Fruit fly (Drosophila melanogaster) whole organism, embryonic: ENCODE data around the gene wrm2.

Experiments
- CG10543 ChIP-seq: fragments of 200-800 bp; sonication (Bioruptor generic); optimal IDR thresholded peaks from 3 replicates; lab custom pipeline; 2017; ENCODE audit warnings: missing biosample characterization, mild to moderate bottlenecking, missing genetic modification characterization, moderate library complexity
- CG11085 ChIP-seq: fragments of 200-800 bp; sonication (Bioruptor generic); IDR thresholded peaks from 2 replicates; pipeline ENCODE4 v1.3.6; 2022; ENCODE audit warnings: missing biosample characterization, missing genetic modification characterization
- CG11093 ChIP-seq: fragments of 200-800 bp; sonication (Bioruptor generic); IDR thresholded peaks from 3 replicates; pipeline ENCODE4 v1.3.6; 2022; ENCODE audit warnings: missing biosample characterization, missing genetic modification characterization
- CG13296 ChIP-seq: fragments of 200-800 bp; sonication (Bioruptor generic); optimal IDR thresholded peaks from 3 replicates; lab custom pipeline; 2018; ENCODE audit warnings: missing biosample characterization, mild to moderate bottlenecking, missing genetic modification characterization
- CG13894 ChIP-seq: fragments of 200-800 bp; sonication (Bioruptor generic); optimal IDR thresholded peaks from 3 replicates; lab custom pipeline; 2018; ENCODE audit warnings: missing biosample characterization, mild to moderate bottlenecking, missing genetic modification characterization, moderate library complexity
- CG14965 ChIP-seq: fragments of 200-800 bp; sonication (Bioruptor generic); optimal IDR thresholded peaks from 2 replicates; lab custom pipeline; 2016; ENCODE audit warnings: missing biosample characterization, missing genetic modification characterization, borderline replicate concordance
- CG15073 ChIP-seq: fragments of 200-800 bp; sonication (Bioruptor generic); optimal IDR thresholded peaks from 2 replicates; lab custom pipeline; 2016; ENCODE audit warnings: missing biosample characterization, missing genetic modification characterization
- CG17361 ChIP-seq: fragments of 200-800 bp; sonication (Bioruptor generic); IDR thresholded peaks from 3 replicates; pipeline ENCODE4 v1.3.6; 2022; ENCODE audit warnings: missing biosample characterization, missing genetic modification characterization
- CG2120 ChIP-seq: fragments of 200-800 bp; sonication (Bioruptor generic); optimal IDR thresholded peaks from 3 replicates; lab custom pipeline; 2016; ENCODE audit warnings: missing biosample characterization, missing genetic modification characterization
- CG2678 ChIP-seq: fragments of 200-800 bp; sonication (Bioruptor generic); optimal IDR thresholded peaks from 3 replicates; lab custom pipeline; 2019; ENCODE audit warnings: missing biosample characterization, mild to moderate bottlenecking, missing genetic modification characterization, moderate library complexity
- CG4282 ChIP-seq: fragments of 200-800 bp; sonication (Bioruptor generic); optimal IDR thresholded peaks from 2 replicates; lab custom pipeline; 2016; ENCODE audit warnings: missing biosample characterization, missing genetic modification characterization
- CG4730 ChIP-seq: fragments of 200-800 bp; sonication (Bioruptor generic); IDR thresholded peaks from 2 replicates; pipeline ENCODE4 v1.3.6; 2022; ENCODE audit warnings: missing biosample characterization, missing genetic modification characterization
- CG6854 ChIP-seq: fragments of 200-800 bp; sonication (Bioruptor generic); optimal IDR thresholded peaks from 3 replicates; lab custom pipeline; 2017; ENCODE audit warnings: missing biosample characterization, mild to moderate bottlenecking, missing genetic modification characterization
- CG7372 ChIP-seq: fragments of 200-800 bp; sonication (Bioruptor generic); IDR thresholded peaks from 2 replicates; pipeline ENCODE4 v1.3.6; 2022; ENCODE audit warnings: missing biosample characterization, missing genetic modification characterization
- CG9609 ChIP-seq: fragments of 200-800 bp; sonication (Bioruptor generic); optimal IDR thresholded peaks from 3 replicates; lab custom pipeline; 2016; ENCODE audit warnings: missing biosample characterization, missing genetic modification characterization
- CG9932 ChIP-seq: fragments of 200-800 bp; sonication (Bioruptor generic); IDR thresholded peaks from 2 replicates; pipeline ENCODE4 v1.3.6; 2022; ENCODE audit warnings: missing biosample characterization, missing genetic modification characterization
- CkIIα-i1 ChIP-seq: fragments of 200-800 bp; sonication (Bioruptor generic); IDR thresholded peaks from 2 replicates; pipeline ENCODE4 v1.3.6; 2022; ENCODE audit warnings: missing biosample characterization, missing genetic modification characterization
- Dll ChIP-seq: fragments of 200-800 bp; sonication (Bioruptor generic); IDR thresholded peaks from 4 replicates; pipeline ENCODE4 v1.3.6; 2022; ENCODE audit warnings: missing biosample characterization, missing genetic modification characterization; ENCODE audit not compliant: partially characterized antibody
- Fer1 ChIP-seq: fragments of 200-800 bp; sonication (Bioruptor generic); optimal IDR thresholded peaks from 2 replicates; lab custom pipeline; 2017; ENCODE audit warnings: missing biosample characterization, mild to moderate bottlenecking, missing genetic modification characterization
- Gsc ChIP-seq: fragments of 200-800 bp; sonication (Bioruptor generic); IDR thresholded peaks from 2 replicates; pipeline ENCODE4 v1.3.6; 2022; ENCODE audit warnings: missing biosample characterization, missing genetic modification characterization
- H15 ChIP-seq: fragments of 200-800 bp; sonication (Bioruptor generic); IDR thresholded peaks from 3 replicates; pipeline ENCODE4 v1.3.6; 2022; ENCODE audit warnings: missing biosample characterization, missing genetic modification characterization
- HHEX ChIP-seq: fragments of 200-800 bp; sonication (Bioruptor generic); optimal IDR thresholded peaks from 3 replicates; lab custom pipeline; 2017; ENCODE audit warnings: missing biosample characterization, mild to moderate bottlenecking, missing genetic modification characterization, missing genetic modification reagents
- Hmr ChIP-seq: fragments of 200-800 bp; sonication (Bioruptor generic); optimal IDR thresholded peaks from 3 replicates; lab custom pipeline; 2017; ENCODE audit warnings: mild to moderate bottlenecking, missing biosample characterization, missing genetic modification reagents, missing genetic modification characterization
- Lim3 ChIP-seq: fragments of 200-800 bp; sonication (Bioruptor generic); IDR thresholded peaks from 2 replicates; pipeline ENCODE4 v1.3.6; 2022; ENCODE audit warnings: missing biosample characterization, missing genetic modification characterization
- Lpt ChIP-seq: fragments of >200 bp; optimal IDR thresholded peaks from 2 replicates; lab custom pipeline; 2018; ENCODE audit warnings: missing biosample characterization, missing genetic modification characterization
- Mes4 ChIP-seq: fragments of 200-800 bp; sonication (Bioruptor generic); optimal IDR thresholded peaks from 2 replicates; lab custom pipeline; 2016; ENCODE audit warnings: missing biosample characterization, missing genetic modification characterization
- Mrtf ChIP-seq: fragments of 200-800 bp; sonication (Bioruptor generic); IDR thresholded peaks from 3 replicates; pipeline ENCODE4 v1.3.6; 2022; ENCODE audit warnings: missing biosample characterization, missing genetic modification characterization
- Nf-YC ChIP-seq: fragments of 200-800 bp; optimal IDR thresholded peaks from 3 replicates; lab custom pipeline; 2019; ENCODE audit warnings: missing biosample characterization, mild to moderate bottlenecking, missing genetic modification characterization, moderate library complexity
- Rx ChIP-seq: fragments of 200-800 bp; sonication (Bioruptor generic); IDR thresholded peaks from 2 replicates; pipeline ENCODE4 v1.3.6; 2022; ENCODE audit warnings: missing biosample characterization, missing genetic modification characterization
- Sry-δ ChIP-seq: fragments of 200-800 bp; sonication (Bioruptor generic); optimal IDR thresholded peaks from 2 replicates; lab custom pipeline; 2016; ENCODE audit warnings: missing biosample characterization, missing genetic modification characterization
- Xbp1 ChIP-seq: fragments of 200-800 bp; sonication (Bioruptor generic); optimal IDR thresholded peaks from 3 replicates; lab custom pipeline; 2016; ENCODE audit warnings: missing biosample characterization, mild to moderate bottlenecking, missing genetic modification characterization
- chinmo ChIP-seq: fragments of 200-800 bp; sonication (Bioruptor generic); IDR thresholded peaks from 4 replicates; pipeline ENCODE4 v1.3.6; 2022; ENCODE audit warnings: missing biosample characterization, missing genetic modification characterization; ENCODE audit not compliant: partially characterized antibody
- crol ChIP-seq: fragments of 200-800 bp; sonication (Bioruptor generic); IDR thresholded peaks from 2 replicates; pipeline ENCODE4 v1.3.6; 2022; ENCODE audit warnings: missing biosample characterization, missing genetic modification characterization
- dmrt99B ChIP-seq: fragments of 200-800 bp; sonication (Bioruptor generic); optimal IDR thresholded peaks from 2 replicates; lab custom pipeline; 2018; ENCODE audit warnings: missing biosample characterization, mild to moderate bottlenecking, missing genetic modification characterization, moderate library complexity
- fd3F ChIP-seq: fragments of 200-800 bp; sonication (Bioruptor generic); optimal IDR thresholded peaks from 2 replicates; lab custom pipeline; 2018; ENCODE audit warnings: missing biosample characterization, mild to moderate bottlenecking, missing genetic modification characterization, moderate library complexity
- fu2 ChIP-seq: fragments of 200-800 bp; sonication (Bioruptor generic); optimal IDR thresholded peaks from 2 replicates; lab custom pipeline; 2016; ENCODE audit warnings: missing biosample characterization, missing genetic modification characterization
- her ChIP-seq: fragments of 200-800 bp; sonication (Bioruptor generic); optimal IDR thresholded peaks from 2 replicates; lab custom pipeline; 2016; ENCODE audit warnings: missing biosample characterization, missing genetic modification characterization
- hkb ChIP-seq, 2 experiments: fragments of 200-800 bp in 1 of 2; fragments of >200 bp in 1 of 2; sonication (Bioruptor generic) in 1 of 2; IDR thresholded peaks in 1 of 2; optimal IDR thresholded peaks in 1 of 2; 2 replicates each; pipeline versions ENCODE4 v1.3.6 to Lab custom; 2017 to 2022; ENCODE audit warnings: missing biosample characterization in 1 of 2, missing genetic modification characterization in 1 of 2
- insv ChIP-seq, 2 experiments: fragments of 200-800 bp; sonication (Bioruptor generic); optimal IDR thresholded peaks; 3 replicates each; lab custom pipeline; 2016 to 2018; ENCODE audit warnings: missing biosample characterization in 2 of 2, missing genetic modification characterization in 2 of 2
- kni ChIP-seq: fragments of 200-800 bp; sonication (Bioruptor generic); optimal IDR thresholded peaks from 3 replicates; lab custom pipeline; 2017; ENCODE audit warnings: mild to moderate bottlenecking, missing biosample characterization, missing genetic modification reagents, missing genetic modification characterization
- lab ChIP-seq: fragments of 200-800 bp; sonication (Bioruptor generic); optimal IDR thresholded peaks from 3 replicates; lab custom pipeline; 2017; ENCODE audit warnings: missing biosample characterization, missing genetic modification characterization, mild to moderate bottlenecking, moderate library complexity, missing genetic modification reagents
- prd ChIP-seq, 3 experiments: fragments of >200 bp in 2 of 3; fragments of 200-800 bp in 1 of 3; sonication (Bioruptor generic) in 1 of 3; optimal IDR thresholded peaks in 2 of 3; IDR thresholded peaks in 1 of 3; 2 replicates in 2 of 3; 3 replicates in 1 of 3; pipeline versions ENCODE4 v1.3.6 to Lab custom; 2017 to 2022; ENCODE audit warnings: missing biosample characterization in 1 of 3, missing genetic modification characterization in 1 of 3
- rib ChIP-seq: fragments of 200-800 bp; sonication (Bioruptor generic); IDR thresholded peaks from 2 replicates; pipeline ENCODE4 v1.3.6; 2022; ENCODE audit warnings: missing biosample characterization, missing genetic modification characterization
- scrt ChIP-seq: fragments of 200-800 bp; sonication (Bioruptor generic); optimal IDR thresholded peaks from 2 replicates; lab custom pipeline; 2018; ENCODE audit warnings: missing biosample characterization, mild to moderate bottlenecking, missing genetic modification characterization, moderate library complexity
- sob ChIP-seq: fragments of 200-800 bp; sonication (Bioruptor generic); IDR thresholded peaks from 2 replicates; pipeline ENCODE4 v1.3.6; 2022; ENCODE audit warnings: missing biosample characterization, missing genetic modification characterization
- sug ChIP-seq: fragments of 200-800 bp; optimal IDR thresholded peaks from 2 replicates; lab custom pipeline; 2019; ENCODE audit warnings: missing biosample characterization, mild to moderate bottlenecking, missing genetic modification characterization, moderate library complexity
- vnd ChIP-seq: fragments of 200-800 bp; sonication (Bioruptor generic); IDR thresholded peaks from 3 replicates; pipeline ENCODE4 v1.3.6; 2022; ENCODE audit warnings: missing biosample characterization, missing genetic modification characterization; ENCODE audit not compliant: partially characterized antibody
- zf30C ChIP-seq: fragments of 200-800 bp; sonication (Bioruptor generic); optimal IDR thresholded peaks from 3 replicates; lab custom pipeline; 2018; ENCODE audit warnings: missing biosample characterization, mild to moderate bottlenecking, missing genetic modification characterization

The wrm2 gene

dm6 chr3L:7349311-7349710 lies 14.3 kb upstream of the wrm2 start (continued):
- TF ChIP-seq crol, result peak; percentile 82
- peak; percentile 4 for TF ChIP-seq Nf-YC (tag; lab: Kevin White, UChicago)
- TF ChIP-seq HHEX, result peak; percentile 10
- TF ChIP-seq Fer1 (GFP tag; lab: Kevin White, UChicago), result peak; percentile 7
- TF ChIP-seq zf30C, result no peak
- TF ChIP-seq sob (GFP tag; lab: Robert Waterston, UW), result 0 out of 2 replicates have a peak, but pooled peaks have one; percentile 15
- TF ChIP-seq CG2678 (tag; lab: Kevin White, UChicago), result peak; percentile 22
- TF ChIP-seq CG13894, result peak; percentile 0
- TF ChIP-seq CG17361 (GFP tag; lab: Robert Waterston, UW), result no peak
- 0 out of 4 replicates have a peak, but pooled peaks have one; percentile 33 for TF ChIP-seq chinmo (GFP tag; lab: Robert Waterston, UW)
- no peak for TF ChIP-seq rib (GFP tag; lab: Robert Waterston, UW)
- TF ChIP-seq vnd (GFP tag; lab: Robert Waterston, UW), result no peak
- no peak for TF ChIP-seq Sry-δ (GFP tag; lab: Kevin White, UChicago)
- peak; percentile 13 for TF ChIP-seq sug
- no peak for TF ChIP-seq insv (GFP tag; optimal IDR thresholded peaks at IDR 0.05; lab: Kevin White, UChicago)
- peak; percentile 57 for TF ChIP-seq lab (GFP tag; lab: Kevin White, UChicago)

DNA sequence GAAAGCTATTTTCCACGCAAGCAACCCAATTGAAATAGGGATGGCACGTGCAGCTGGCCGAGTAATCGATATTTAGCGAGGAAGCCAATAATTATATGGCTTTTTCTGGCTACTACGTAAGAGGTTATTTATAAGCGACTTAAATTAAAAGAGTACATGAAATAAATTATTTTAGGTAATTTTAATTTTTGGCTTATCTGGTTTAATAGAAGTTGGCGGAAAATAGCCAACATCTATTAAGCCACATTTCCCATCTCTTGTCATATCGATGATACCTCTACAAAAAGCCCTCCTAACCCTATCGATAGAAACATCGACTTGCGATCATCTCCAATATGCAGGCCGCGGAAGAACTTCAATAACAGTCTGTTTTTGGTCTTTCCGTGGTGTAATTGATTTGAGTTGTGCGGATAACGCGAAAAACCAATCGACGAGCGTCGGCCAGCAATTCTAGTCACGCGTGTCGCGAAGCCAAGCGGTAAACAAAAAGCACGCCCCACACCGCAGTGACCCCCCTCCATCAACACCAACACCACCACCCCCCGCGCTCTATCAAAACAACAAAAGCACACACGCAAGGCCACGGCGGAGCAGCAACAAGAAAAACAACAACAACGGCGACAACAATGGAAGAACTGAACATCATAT lies 13.1 kb upstream of the wrm2 start, which contains the start of the genes Srp19 and qm:
TSS of gene Srp19 (minus strand) at position 51 of the 648 bp plus-strand sequence.
TSS of gene qm (plus strand) at position 330 of the 648 bp plus-strand sequence.
- no peak for TF ChIP-seq scrt
- TF ChIP-seq Lpt (GFP tag; lab: Kevin White, UChicago), result no peak
- no peak; the same call in 2 of the 3 replicates for TF ChIP-seq H15 (GFP tag; lab: Robert Waterston, UW)
- no peak for TF ChIP-seq CG14965 (GFP tag; lab: Kevin White, UChicago)
- no peak for TF ChIP-seq Gsc (GFP tag; lab: Robert Waterston, UW)
- TF ChIP-seq CG4730 (GFP tag; lab: Robert Waterston, UW), result no peak
- TF ChIP-seq fu2 (GFP tag; lab: Kevin White, UChicago), result peak; percentile 4
- peak; percentile 64 for TF ChIP-seq Xbp1
- peak; percentile 59 for TF ChIP-seq CG6854 (GFP tag; lab: Kevin White, UChicago)
- TF ChIP-seq Hmr, result peak; percentile 62
- no peak for TF ChIP-seq CG4282 (GFP tag; lab: Kevin White, UChicago)
- no peak for TF ChIP-seq her (GFP tag; lab: Kevin White, UChicago)
- TF ChIP-seq CG2120 (GFP tag; lab: Kevin White, UChicago), result peak; percentile 78
- TF ChIP-seq dmrt99B (tag; lab: Kevin White, UChicago), result peak; percentile 27
- no peak for TF ChIP-seq Rx
- no peak for TF ChIP-seq Mrtf (GFP tag; lab: Robert Waterston, UW)
- peak; percentile 78 for TF ChIP-seq CG9932
- TF ChIP-seq CG9609 (GFP tag; lab: Kevin White, UChicago), result no peak
- no peak for TF ChIP-seq CG7372 (GFP tag; lab: Robert Waterston, UW)
- no peak for TF ChIP-seq Lim3 (GFP tag; lab: Robert Waterston, UW)
- peak; percentile 91 for TF ChIP-seq Dll
- TF ChIP-seq Mes4 (GFP tag; lab: Kevin White, UChicago), result no peak
- TF ChIP-seq fd3F (GFP tag; lab: Kevin White, UChicago), result no peak
- TF ChIP-seq CkIIα-i1 (GFP tag; lab: Robert Waterston, UW), result peak; percentile 26; the same call in 1 of the 2 replicates
- peak; percentile 53 for TF ChIP-seq kni (GFP tag; lab: Kevin White, UChicago)
- 0 out of 2 replicates have a peak, but pooled peaks have one; percentile 12 for TF ChIP-seq CG11085 (GFP tag; lab: Robert Waterston, UW)
- TF ChIP-seq CG10543, result peak; percentile 69
- peak; percentile 68 for TF ChIP-seq hkb (optimal IDR thresholded peaks at IDR 0.05; lab: Kevin White, UChicago)
- TF ChIP-seq hkb (GFP tag; IDR thresholded peaks at IDR 0.05; lab: Robert Waterston, UW), result peak; percentile 35; the same call in 1 of the 2 replicates
- no peak for TF ChIP-seq CG13296 (GFP tag; lab: Kevin White, UChicago)
- TF ChIP-seq CG11093 (GFP tag; lab: Robert Waterston, UW), result no peak
- TF ChIP-seq CG15073 (GFP tag; lab: Kevin White, UChicago), result no peak
- no peak for TF ChIP-seq prd (optimal IDR thresholded peaks at IDR 0.05; lab: Kevin White, UChicago)
- TF ChIP-seq prd (GFP tag; IDR thresholded peaks at IDR 0.05; lab: Robert Waterston, UW), result peak; percentile 71
